Fruit fly (Drosophila melanogaster): ENCODE results near the gene CG10031.

DNA sequence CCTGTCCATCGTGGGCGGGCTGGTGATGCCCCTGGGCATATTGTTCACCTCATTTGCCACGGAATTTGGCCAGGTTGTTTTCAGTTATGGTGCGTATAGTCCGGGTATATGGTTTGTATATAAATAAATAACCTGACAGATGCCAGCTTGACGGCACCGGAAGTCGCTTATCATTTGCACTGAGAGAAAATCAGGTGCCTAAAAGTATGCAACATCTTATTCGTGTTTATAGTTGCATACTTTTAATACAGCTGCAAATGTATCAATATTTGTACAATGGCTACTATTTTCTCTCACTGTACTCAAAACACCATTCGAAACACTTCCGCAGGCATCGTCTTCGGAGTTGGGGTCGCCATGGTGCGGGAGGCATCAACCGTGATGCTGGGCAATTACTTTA is 49.8 kb upstream of the CG10031 start:
- TF ChIP-seq CG8478 (optimal IDR thresholded peaks at IDR 0.05) (no peak), EcR (GFP tag; optimal IDR thresholded peaks at IDR 0.05) (no peak), psq (optimal IDR thresholded peaks at IDR 0.05) (no peak), usp (GFP tag; optimal IDR thresholded peaks at IDR 0.05) (no peak)
